Worm (Caenorhabditis elegans) whole organism, L1 larva: ENCODE measurements around the gene R151.10.

ENCODE experiments used
- C04F5.9 ChIP-seq: sonication (generic microtip); optimal IDR thresholded peaks from 2 replicates; lab custom pipeline; 2016; ENCODE audit warnings: missing genetic modification characterization, missing compliant biosample characterization
- C16A3.4 ChIP-seq: fragments of 150-350 bp; optimal IDR thresholded peaks from 2 replicates; lab custom pipeline; 2014; ENCODE audit warnings: missing biosample characterization, missing genetic modification characterization
- Y116A8C.19 ChIP-seq: sonication (generic microtip); optimal IDR thresholded peaks from 2 replicates; lab custom pipeline; 2016; ENCODE audit warnings: missing compliant biosample characterization, missing genetic modification characterization, borderline replicate concordance
- alr-1 ChIP-seq: fragments of 200-800 bp; sonication (Bioruptor generic); optimal IDR thresholded peaks from 2 replicates; lab custom pipeline; 2018; ENCODE audit warnings: borderline replicate concordance, mild to moderate bottlenecking, missing genetic modification characterization, missing compliant biosample characterization
- aly-2 ChIP-seq: fragments of 150-350 bp; optimal IDR thresholded peaks from 2 replicates; lab custom pipeline; 2014; ENCODE audit warnings: missing biosample characterization, missing genetic modification characterization
- ama-1 ChIP-seq: fragments of 150-350 bp; optimal IDR thresholded peaks from 2 replicates; lab custom pipeline; 2014
- ceh-63 ChIP-seq: fragments of 200-800 bp; sonication (Bioruptor generic); optimal IDR thresholded peaks from 2 replicates; lab custom pipeline; 2018; ENCODE audit warnings: mild to moderate bottlenecking, missing genetic modification characterization, missing compliant biosample characterization
- ceh-88 ChIP-seq: fragments of 200-800 bp; sonication (Bioruptor generic); IDR thresholded peaks from 2 replicates; pipeline ENCODE4 v1.3.6; 2022; ENCODE audit warnings: missing genetic modification characterization, missing compliant biosample characterization
- ceh-90 ChIP-seq: sonication (generic microtip); optimal IDR thresholded peaks from 2 replicates; lab custom pipeline; 2016; ENCODE audit warnings: missing genetic modification characterization, missing compliant biosample characterization
- ces-1 ChIP-seq: fragments of 150-350 bp; optimal IDR thresholded peaks from 2 replicates; lab custom pipeline; 2014; ENCODE audit warnings: missing biosample characterization, missing genetic modification reagents, missing genetic modification characterization
- dpl-1 ChIP-seq, 3 experiments: fragments of 150-350 bp in 2 of 3; sonication (generic microtip) in 1 of 3; optimal IDR thresholded peaks; 2 replicates each; lab custom pipeline; 2014 to 2017; ENCODE audit warnings: missing biosample characterization in 3 of 3, missing genetic modification characterization in 3 of 3, missing genetic modification reagents in 3 of 3
- dsc-1 ChIP-seq: sonication (generic microtip); optimal IDR thresholded peaks from 2 replicates; lab custom pipeline; 2016; ENCODE audit warnings: mild to moderate bottlenecking, missing genetic modification characterization, missing compliant biosample characterization
- efl-1 ChIP-seq, 4 experiments: fragments of 150-350 bp; optimal IDR thresholded peaks in 3 of 4; peaks in 1 of 4; 1 replicate in 1 of 4; 2 replicates in 3 of 4; lab custom pipeline; 2014; ENCODE audit warnings: missing biosample characterization in 2 of 4, missing genetic modification characterization in 2 of 4, missing genetic modification reagents in 2 of 4
- efl-3 ChIP-seq: fragments of 200-800 bp; sonication (Bioruptor generic); optimal IDR thresholded peaks from 2 replicates; lab custom pipeline; 2018; ENCODE audit warnings: mild to moderate bottlenecking, missing genetic modification characterization, missing compliant biosample characterization
- elt-3 ChIP-seq, 6 experiments: fragments of 150-350 bp in 1 of 6; sonication (generic microtip); optimal IDR thresholded peaks; 2 replicates each; lab custom pipeline; 2017 to 2018; ENCODE audit warnings: missing biosample characterization in 6 of 6, missing genetic modification characterization in 6 of 6, inconsistent platforms in 1 of 6
- ets-5 ChIP-seq: fragments of 200-800 bp; sonication (Bioruptor generic); IDR thresholded peaks from 2 replicates; pipeline ENCODE4 v1.3.6; 2022; ENCODE audit warnings: missing genetic modification characterization, missing compliant biosample characterization
- fkh-4 ChIP-seq: sonication (generic microtip); optimal IDR thresholded peaks from 2 replicates; lab custom pipeline; 2016; ENCODE audit warnings: missing compliant biosample characterization, missing genetic modification characterization, borderline replicate concordance
- fkh-8 ChIP-seq: sonication (generic microtip); optimal IDR thresholded peaks from 2 replicates; lab custom pipeline; 2016; ENCODE audit warnings: mild to moderate bottlenecking, missing genetic modification characterization, missing compliant biosample characterization
- fos-1 ChIP-seq: fragments of 150-350 bp; optimal IDR thresholded peaks from 2 replicates; lab custom pipeline; 2014; ENCODE audit warnings: missing biosample characterization, missing genetic modification characterization
- hlh-17 ChIP-seq: fragments of 200-800 bp; sonication (Bioruptor generic); optimal IDR thresholded peaks from 2 replicates; lab custom pipeline; 2018; ENCODE audit warnings: missing genetic modification characterization, mild to moderate bottlenecking, missing compliant biosample characterization, moderate library complexity, borderline replicate concordance
- hlh-4 ChIP-seq: sonication (generic microtip); optimal IDR thresholded peaks from 2 replicates; lab custom pipeline; 2016; ENCODE audit warnings: mild to moderate bottlenecking, missing genetic modification characterization, missing compliant biosample characterization
- irx-1 ChIP-seq: sonication (generic microtip); optimal IDR thresholded peaks from 2 replicates; lab custom pipeline; 2016; ENCODE audit warnings: missing genetic modification characterization, missing compliant biosample characterization
- lin-13 ChIP-seq: fragments of 150-350 bp; optimal IDR thresholded peaks from 2 replicates; lab custom pipeline; 2014; ENCODE audit warnings: missing biosample characterization, missing genetic modification reagents, missing genetic modification characterization
- lin-14 ChIP-seq: fragments of 200-800 bp; sonication (Bioruptor generic); optimal IDR thresholded peaks from 2 replicates; lab custom pipeline; 2018; ENCODE audit warnings: mild to moderate bottlenecking, missing genetic modification characterization, moderate library complexity, missing compliant biosample characterization
- lin-15B ChIP-seq: fragments of 150-350 bp; sonication (generic microtip); optimal IDR thresholded peaks from 3 replicates; lab custom pipeline; 2014; ENCODE audit warnings: missing biosample characterization, missing genetic modification characterization
- lin-35 ChIP-seq, 2 experiments: fragments of 150-350 bp; optimal IDR thresholded peaks; 2 replicates each; lab custom pipeline; 2014; ENCODE audit warnings: missing biosample characterization in 2 of 2, missing genetic modification characterization in 2 of 2, missing genetic modification reagents in 2 of 2
- lin-39 ChIP-seq: fragments of 150-350 bp; optimal IDR thresholded peaks from 2 replicates; lab custom pipeline; 2014; ENCODE audit warnings: missing biosample characterization, missing genetic modification reagents, missing genetic modification characterization
- mab-9 ChIP-seq: fragments of 200-800 bp; sonication (Bioruptor generic); IDR thresholded peaks from 2 replicates; pipeline ENCODE4 v1.3.6; 2022; ENCODE audit warnings: missing genetic modification reagents, missing genetic modification characterization, missing compliant biosample characterization
- mdl-1 ChIP-seq, 2 experiments: fragments of 150-350 bp; optimal IDR thresholded peaks; 2 replicates each; lab custom pipeline; 2014 to 2017; ENCODE audit warnings: missing biosample characterization in 2 of 2, missing genetic modification characterization in 2 of 2, inconsistent platforms in 1 of 2
- nhr-11 ChIP-seq: fragments of 150-350 bp; optimal IDR thresholded peaks from 2 replicates; lab custom pipeline; 2014; ENCODE audit warnings: missing biosample characterization, missing genetic modification characterization
- nhr-12 ChIP-seq: sonication (generic microtip); optimal IDR thresholded peaks from 2 replicates; lab custom pipeline; 2017; ENCODE audit warnings: missing biosample characterization, missing genetic modification characterization
- nhr-19 ChIP-seq: fragments of 200-800 bp; sonication (Bioruptor generic); conservative IDR thresholded peaks from 2 replicates; pipeline ENCODE4 v1.3.6; 2022; ENCODE audit warnings: missing genetic modification characterization, missing compliant biosample characterization
- nhr-28 ChIP-seq: fragments of 150-350 bp; optimal IDR thresholded peaks from 2 replicates; lab custom pipeline; 2014; ENCODE audit warnings: missing biosample characterization, missing genetic modification characterization
- nhr-76 ChIP-seq: sonication (generic microtip); optimal IDR thresholded peaks from 2 replicates; lab custom pipeline; 2017; ENCODE audit warnings: missing biosample characterization, missing genetic modification characterization
- nhr-77 ChIP-seq: fragments of 150-350 bp; optimal IDR thresholded peaks from 2 replicates; lab custom pipeline; 2014; ENCODE audit warnings: missing biosample characterization, missing genetic modification characterization
- nhr-84 ChIP-seq: sonication (generic microtip); optimal IDR thresholded peaks from 2 replicates; lab custom pipeline; 2017; ENCODE audit warnings: missing biosample characterization, missing genetic modification characterization
- nhr-85 ChIP-seq: sonication (generic microtip); peaks from one replicate; lab custom pipeline; 2016; ENCODE audit warnings: missing genetic modification characterization, inconsistent platforms, missing compliant biosample characterization
- pag-3 ChIP-seq: sonication (generic microtip); optimal IDR thresholded peaks from 2 replicates; lab custom pipeline; 2017; ENCODE audit warnings: missing genetic modification characterization, mild to moderate bottlenecking, missing compliant biosample characterization, antibody characterized with exemption, borderline replicate concordance; ENCODE audit not compliant: insufficient read depth
- pax-3 ChIP-seq: fragments of 200-800 bp; sonication (Bioruptor generic); optimal IDR thresholded peaks from 2 replicates; lab custom pipeline; 2018; ENCODE audit warnings: mild to moderate bottlenecking, missing genetic modification characterization, moderate library complexity, missing compliant biosample characterization
- pqm-1 ChIP-seq: sonication (generic microtip); optimal IDR thresholded peaks from 3 replicates; lab custom pipeline; 2017; ENCODE audit warnings: missing biosample characterization, missing genetic modification characterization
- rnt-1 ChIP-seq: sonication (generic microtip); optimal IDR thresholded peaks from 2 replicates; lab custom pipeline; 2016; ENCODE audit warnings: mild to moderate bottlenecking, missing genetic modification characterization, moderate library complexity, missing compliant biosample characterization
- skn-1 ChIP-seq: fragments of 150-350 bp; optimal IDR thresholded peaks from 2 replicates; lab custom pipeline; 2014; ENCODE audit warnings: missing biosample characterization, missing genetic modification characterization
- snpc-4 ChIP-seq: fragments of 150-350 bp; optimal IDR thresholded peaks from 2 replicates; lab custom pipeline; 2014; ENCODE audit warnings: missing biosample characterization, missing genetic modification characterization
- sox-4 ChIP-seq: sonication (generic microtip); optimal IDR thresholded peaks from 2 replicates; lab custom pipeline; 2016; ENCODE audit warnings: missing genetic modification characterization, missing compliant biosample characterization
- sptf-1 ChIP-seq: fragments of 150-350 bp; optimal IDR thresholded peaks from 2 replicates; lab custom pipeline; 2014; ENCODE audit warnings: missing biosample characterization, missing genetic modification characterization
- sup-37 ChIP-seq: fragments of 200-800 bp; sonication (Bioruptor generic); optimal IDR thresholded peaks from 2 replicates; lab custom pipeline; 2018; ENCODE audit warnings: mild to moderate bottlenecking, missing genetic modification characterization, missing compliant biosample characterization
- swsn-7 ChIP-seq: sonication (generic microtip); optimal IDR thresholded peaks from 2 replicates; lab custom pipeline; 2016; ENCODE audit warnings: missing genetic modification characterization, missing compliant biosample characterization
- tbx-2 ChIP-seq: sonication (generic microtip); optimal IDR thresholded peaks from 2 replicates; lab custom pipeline; 2016; ENCODE audit warnings: missing genetic modification characterization, missing compliant biosample characterization
- unc-30 ChIP-seq: sonication (generic microtip); optimal IDR thresholded peaks from 2 replicates; lab custom pipeline; 2017; ENCODE audit warnings: missing biosample characterization, missing genetic modification characterization
- vab-15 ChIP-seq: sonication (generic microtip); optimal IDR thresholded peaks from 2 replicates; lab custom pipeline; 2017; ENCODE audit warnings: missing genotype, mild to moderate bottlenecking, missing genetic modification characterization, missing compliant biosample characterization
- zip-4 ChIP-seq: fragments of 200-800 bp; sonication (Bioruptor generic); optimal IDR thresholded peaks from 2 replicates; lab custom pipeline; 2018; ENCODE audit warnings: mild to moderate bottlenecking, missing genetic modification characterization, moderate library complexity, missing compliant biosample characterization
- ztf-11 ChIP-seq, 2 experiments: sonication (generic microtip); optimal IDR thresholded peaks; 2 replicates each; lab custom pipeline; 2016 to 2017; ENCODE audit warnings: missing genetic modification characterization in 2 of 2, missing biosample characterization in 1 of 2, missing compliant biosample characterization in 1 of 2
- ztf-4 ChIP-seq: fragments of 150-350 bp; optimal IDR thresholded peaks from 2 replicates; lab custom pipeline; 2014; ENCODE audit warnings: missing biosample characterization, missing genetic modification characterization

The R151.10 gene

ce11 chrIII:7273718-7274117, 43.0 kb upstream of the R151.10 start (continued):
- TF ChIP-seq hlh-17 (no peak), efl-3 (GFP tag; lab: Kevin White, UChicago) (no peak), efl-1 (optimal IDR thresholded peaks at IDR 0.05; lab: Kevin White, UChicago) (no peak), efl-1 (GFP tag; optimal IDR thresholded peaks at IDR 0.05 in 1 of 2; lab: Kevin White, UChicago) (peak in 1 of 2 experiments; percentile 72), ces-1 (no peak), ceh-63 (GFP tag; lab: Kevin White, UChicago) (no peak), lin-14 (GFP tag; lab: Kevin White, UChicago) (peak; percentile 55), dsc-1 (tag; lab: Kevin White, UChicago) (no peak), mdl-1 (tag; optimal IDR thresholded peaks at IDR 0.05; lab: Kevin White, UChicago) (no peak), ztf-4 (tag; lab: Kevin White, UChicago) (no peak), lin-39 (tag; lab: Kevin White, UChicago) (no peak), fos-1 (tag; lab: Kevin White, UChicago) (no peak), tbx-2 (tag; lab: Kevin White, UChicago) (peak; percentile 38), lin-35 (GFP tag; optimal IDR thresholded peaks at IDR 0.05; lab: Kevin White, UChicago) (peak in 1 of 2 experiments; percentile 44), hlh-4 (tag; lab: Kevin White, UChicago) (no peak), snpc-4 (no peak), dpl-1 (GFP tag; optimal IDR thresholded peaks at IDR 0.05; lab: Kevin White, UChicago) (no peak), alr-1 (tag; lab: Kevin White, UChicago) (no peak), nhr-76 (tag; lab: Kevin White, UChicago) (no peak), nhr-19 (GFP tag; lab: Robert Waterston, UW) (0 out of 2 replicates have a peak, but pooled peaks have one; percentile 28), nhr-84 (tag; lab: Kevin White, UChicago) (no peak), ets-5 (GFP tag; lab: Robert Waterston, UW) (no peak), mab-9 (GFP tag; lab: Robert Waterston, UW) (no peak), unc-30 (tag; lab: Kevin White, UChicago) (no peak), rnt-1 (tag; lab: Kevin White, UChicago) (no peak), C04F5.9 (tag; lab: Kevin White, UChicago) (no peak), pag-3 (tag; lab: Kevin White, UChicago) (no peak), nhr-28 (tag; lab: Kevin White, UChicago) (no peak), vab-15 (tag; lab: Kevin White, UChicago) (no peak), elt-3 (tag; optimal IDR thresholded peaks at IDR 0.05; lab: Kevin White, UChicago) (peak in 1 of 6 experiments; percentile 67), ceh-90 (tag; lab: Kevin White, UChicago) (no peak), nhr-12 (tag; lab: Kevin White, UChicago) (no peak), fkh-4 (tag; lab: Kevin White, UChicago) (no peak), irx-1 (no peak), nhr-77 (tag; lab: Kevin White, UChicago) (no peak), lin-15B (no peak), C16A3.4 (no peak), pax-3 (no peak), ama-1 (lab: Kevin White, UChicago) (no peak), zip-4 (GFP tag; lab: Kevin White, UChicago) (no peak), swsn-7 (tag; lab: Kevin White, UChicago) (no peak), sptf-1 (tag; lab: Kevin White, UChicago) (no peak), ceh-88 (GFP tag; lab: Robert Waterston, UW) (no peak), fkh-8 (tag; lab: Kevin White, UChicago) (no peak), sox-4 (tag; lab: Kevin White, UChicago) (no peak), nhr-11 (no peak), lin-13 (GFP tag; lab: Kevin White, UChicago) (no peak), aly-2 (tag; lab: Kevin White, UChicago) (no peak), ztf-11 (tag; optimal IDR thresholded peaks at IDR 0.05; lab: Kevin White, UChicago) (no peak), skn-1 (tag; lab: Kevin White, UChicago) (no peak), pqm-1 (no peak), Y116A8C.19 (tag; lab: Kevin White, UChicago) (no peak), sup-37 (GFP tag; lab: Kevin White, UChicago) (no peak), nhr-85 (peak; percentile 82)
